Fruit fly (Drosophila melanogaster): ENCODE measurements around the gene CG18063.

DNA sequence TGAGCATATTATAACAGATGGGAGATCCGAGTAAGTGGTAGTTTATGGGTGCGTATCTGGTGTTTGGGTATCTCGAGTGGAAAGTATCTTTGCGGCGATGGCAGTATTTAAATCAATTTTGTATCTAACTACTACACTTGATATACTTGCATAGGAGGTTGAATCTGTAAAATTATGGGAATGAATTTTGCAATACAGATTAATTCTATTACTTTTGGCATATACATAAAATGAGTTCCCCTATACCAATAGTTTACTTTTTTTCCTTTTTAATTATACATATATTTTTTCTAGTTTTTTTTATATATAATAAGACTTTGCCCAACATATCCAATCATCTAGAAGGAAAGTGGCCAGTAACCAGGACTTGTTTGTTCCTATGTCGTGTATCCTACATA, 48.4 kb upstream of the CG18063 start:
- TF ChIP-seq CG14711 (tag; optimal IDR thresholded peaks at IDR 0.05): no peak
- no peak for TF ChIP-seq kay (GFP tag; ENCODE audit: borderline replicate concordance)
